Fruit fly (Drosophila melanogaster): ENCODE data around the gene ScsbetaG.

Gene ScsbetaG

DNA sequence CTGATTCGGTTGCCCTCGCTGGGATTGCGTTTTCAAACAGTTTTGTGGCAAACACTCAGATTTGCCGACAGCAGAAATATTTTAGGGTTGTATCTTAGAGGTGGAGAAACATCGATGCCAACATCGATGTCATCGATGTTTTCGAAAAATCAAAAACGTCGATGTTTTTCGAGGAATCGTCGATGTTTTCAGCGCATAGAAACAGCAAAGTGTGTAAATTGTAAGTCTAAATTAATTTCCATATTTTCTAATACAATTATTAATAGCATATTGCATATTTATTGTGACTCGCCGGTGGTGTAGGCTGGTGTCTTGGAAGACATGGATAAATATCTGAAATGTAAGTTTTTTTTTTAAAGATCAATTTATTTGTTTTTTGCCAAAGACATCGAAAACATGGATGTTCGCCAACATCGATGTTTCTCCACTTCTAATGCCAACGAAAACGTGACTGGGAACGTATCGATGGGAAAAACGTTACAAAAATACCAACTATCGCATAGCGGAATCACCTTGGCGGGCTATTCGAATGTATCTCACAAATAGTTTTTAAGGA is 40.4 kb upstream of the ScsbetaG start, which contains the start of gene TM9SF3 (continued):
- TF ChIP-seq caup (GFP tag; optimal IDR thresholded peaks at IDR 0.05; ENCODE audit: severe bottlenecking) = no peak
- no peak for TF ChIP-seq CG43689 (GFP tag; IDR thresholded peaks at IDR 0.05)
- no peak for TF ChIP-seq CG6254 (GFP tag; optimal IDR thresholded peaks at IDR 0.05)
- no peak for TF ChIP-seq lmd (GFP tag; IDR thresholded peaks at IDR 0.05)
- TF ChIP-seq inv (GFP tag; IDR thresholded peaks at IDR 0.05; ENCODE audit: partially characterized antibody) = peak; percentile 83
- no peak for TF ChIP-seq CG17912 (GFP tag; optimal IDR thresholded peaks at IDR 0.05)
- TF ChIP-seq Dp (GFP tag; optimal IDR thresholded peaks at IDR 0.05) = peak; percentile 91
- peak; percentile 49 for TF ChIP-seq CG2120 (GFP tag; optimal IDR thresholded peaks at IDR 0.05)
- peak; percentile 69 for TF ChIP-seq MBD-R2 (GFP tag; IDR thresholded peaks at IDR 0.05)
- TF ChIP-seq tna (GFP tag; IDR thresholded peaks at IDR 0.05; ENCODE audit: partially characterized antibody) = peak; percentile 62
- peak; percentile 49 for TF ChIP-seq sd (tag; optimal IDR thresholded peaks at IDR 0.05)
- no peak for TF ChIP-seq HHEX (GFP tag; optimal IDR thresholded peaks at IDR 0.05)
- no peak for TF ChIP-seq run (tag; optimal IDR thresholded peaks at IDR 0.05)
- no peak for TF ChIP-seq so (GFP tag; IDR thresholded peaks at IDR 0.05)
- no peak for TF ChIP-seq chif (GFP tag; optimal IDR thresholded peaks at IDR 0.05)
- no peak for TF ChIP-seq fd3F (GFP tag; optimal IDR thresholded peaks at IDR 0.05)
- TF ChIP-seq NC2β (GFP tag; optimal IDR thresholded peaks at IDR 0.05) = no peak
- TF ChIP-seq Camta (GFP tag; optimal IDR thresholded peaks at IDR 0.05) = no peak
- no peak for TF ChIP-seq ATbp (GFP tag; optimal IDR thresholded peaks at IDR 0.05)
- TF ChIP-seq twi (tag; optimal IDR thresholded peaks at IDR 0.05) = no peak
- TF ChIP-seq Xrp1 (GFP tag; IDR thresholded peaks at IDR 0.05) = no peak
- no peak for TF ChIP-seq CG4617 (GFP tag; optimal IDR thresholded peaks at IDR 0.05; ENCODE audit: borderline replicate concordance)
- no peak for TF ChIP-seq PHDP (tag; optimal IDR thresholded peaks at IDR 0.05)
- peak; percentile 20 for TF ChIP-seq chn (GFP tag; optimal IDR thresholded peaks at IDR 0.05)
- TF ChIP-seq tio (GFP tag; optimal IDR thresholded peaks at IDR 0.05) = peak; percentile 13
- peak; percentile 73 for TF ChIP-seq CG8290 (GFP tag; optimal IDR thresholded peaks at IDR 0.05)
- TF ChIP-seq CG8290 (tag; optimal IDR thresholded peaks at IDR 0.05) = peak in 1 of 2 experiments; percentile 89
- no peak for TF ChIP-seq zf30C (GFP tag; optimal IDR thresholded peaks at IDR 0.05)
- no peak for TF ChIP-seq CG8924 (tag; optimal IDR thresholded peaks at IDR 0.05)
- no peak for TF ChIP-seq CG1792 (GFP tag; optimal IDR thresholded peaks at IDR 0.05)
- peak; percentile 65 for TF ChIP-seq mld (GFP tag; IDR thresholded peaks at IDR 0.05; ENCODE audit: partially characterized antibody)
- no peak for TF ChIP-seq CG15269 (tag; optimal IDR thresholded peaks at IDR 0.05)
- TF ChIP-seq CG11696 (GFP tag; IDR thresholded peaks at IDR 0.05) = no peak
- peak; percentile 4 for TF ChIP-seq Jarid2 (GFP tag; optimal IDR thresholded peaks at IDR 0.05)
- TF ChIP-seq lab (GFP tag; optimal IDR thresholded peaks at IDR 0.05) = no peak
- no peak for TF ChIP-seq ranshi (GFP tag; IDR thresholded peaks at IDR 0.05)
- TF ChIP-seq pan (optimal IDR thresholded peaks at IDR 0.05) = no peak
- no peak for TF ChIP-seq pan (GFP tag; optimal IDR thresholded peaks at IDR 0.05 in 1 of 2, IDR thresholded peaks at IDR 0.05 in 1 of 2)
- no peak for TF ChIP-seq sens-2 (GFP tag; IDR thresholded peaks at IDR 0.05)
- TF ChIP-seq CG42726 (GFP tag; IDR thresholded peaks at IDR 0.05; ENCODE audit: partially characterized antibody) = peak; percentile 81
- peak; percentile 81 for TF ChIP-seq Bgb (GFP tag; IDR thresholded peaks at IDR 0.05; ENCODE audit: partially characterized antibody)
- no peak for TF ChIP-seq tap (tag; optimal IDR thresholded peaks at IDR 0.05)
- no peak for TF ChIP-seq usp (GFP tag; optimal IDR thresholded peaks at IDR 0.05)
- TF ChIP-seq CG2116 (GFP tag; optimal IDR thresholded peaks at IDR 0.05) = peak; percentile 94
- TF ChIP-seq dm (GFP tag; optimal IDR thresholded peaks at IDR 0.05) = peak; percentile 2
- TF ChIP-seq Tbp (GFP tag; optimal IDR thresholded peaks at IDR 0.05) = no peak
- TF ChIP-seq CG13624 (GFP tag; optimal IDR thresholded peaks at IDR 0.05) = peak; percentile 4
- no peak for TF ChIP-seq jigr1 (GFP tag; IDR thresholded peaks at IDR 0.05)
- TF ChIP-seq CG11456 (GFP tag; IDR thresholded peaks at IDR 0.05) = no peak
- TF ChIP-seq CG10543 (GFP tag; optimal IDR thresholded peaks at IDR 0.05) = no peak

All from whole organism, embryonic.